Worm (Caenorhabditis elegans) whole organism, early embryonic: ENCODE results near the gene Y48C3A.5.

Source experiments
- tbx-11 ChIP-seq: fragments of 200-800 bp; sonication (Bioruptor generic); IDR thresholded peaks from 2 replicates; pipeline ENCODE4 v1.3.6; 2022; ENCODE audit warnings: missing genetic modification characterization, missing compliant biosample characterization
- tra-4 ChIP-seq: sonication (generic microtip); optimal IDR thresholded peaks from 2 replicates; lab custom pipeline; 2017; ENCODE audit warnings: missing genetic modification characterization, missing compliant biosample characterization

DNA sequence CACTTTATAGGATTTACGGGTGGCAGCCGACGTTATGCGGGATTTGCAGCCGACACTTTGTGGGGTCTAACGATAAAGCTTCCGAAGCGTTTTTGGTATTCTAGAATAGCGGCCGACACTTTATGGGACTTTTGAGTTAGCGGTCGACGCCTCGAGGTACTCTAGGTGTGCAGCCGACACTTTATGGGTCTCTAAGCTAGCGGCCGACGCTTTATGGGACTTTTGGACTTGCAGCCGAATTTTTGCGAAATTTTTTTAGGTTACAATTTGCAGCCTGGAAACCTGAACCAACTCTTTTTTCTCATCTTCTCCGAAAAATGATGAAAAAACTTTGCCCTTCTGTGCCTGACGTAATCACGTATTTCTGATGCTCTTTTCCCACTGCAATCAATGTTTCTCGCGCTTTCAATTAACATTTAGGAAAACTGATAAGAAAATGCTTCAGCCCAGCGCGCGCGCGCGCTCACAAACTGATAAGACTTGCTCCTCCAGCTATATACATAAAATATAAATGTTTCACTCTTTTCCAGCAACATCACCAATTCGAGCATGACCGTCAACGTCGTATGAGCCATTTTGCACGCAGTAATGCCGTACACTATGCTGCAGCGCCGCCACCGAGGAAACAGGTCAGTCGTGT lies 28.4 kb downstream of the Y48C3A.5 start:
- TF ChIP-seq tbx-11 (GFP tag; lab: Robert Waterston, UW) (no peak), tra-4 (tag; lab: Kevin White, UChicago) (no peak)
